Worm (Caenorhabditis elegans) whole organism, L3 larva: ENCODE data around the gene twk-48.

Source experiments
- R02D3.7 ChIP-seq: fragments of 150-350 bp; optimal IDR thresholded peaks from 2 replicates; lab custom pipeline; 2014; ENCODE audit warnings: missing biosample characterization, missing genetic modification characterization
- aly-2 ChIP-seq: fragments of 150-350 bp; optimal IDR thresholded peaks from 2 replicates; lab custom pipeline; 2014; ENCODE audit warnings: missing biosample characterization, missing genetic modification characterization
- ama-1 ChIP-seq: fragments of 150-350 bp; optimal IDR thresholded peaks from 2 replicates; lab custom pipeline; 2018
- ceh-82 ChIP-seq: fragments of 150-350 bp; optimal IDR thresholded peaks from 2 replicates; lab custom pipeline; 2014; ENCODE audit warnings: missing biosample characterization, missing genetic modification characterization
- daf-12 ChIP-seq: fragments of 150-350 bp; optimal IDR thresholded peaks from 2 replicates; lab custom pipeline; 2014; ENCODE audit warnings: missing biosample characterization, missing genetic modification reagents, missing genetic modification characterization
- fkh-10 ChIP-seq: sonication (generic microtip); optimal IDR thresholded peaks from 2 replicates; lab custom pipeline; 2017; ENCODE audit warnings: missing biosample characterization, missing genetic modification reagents, missing genetic modification characterization
- mdl-1 ChIP-seq: fragments of 150-350 bp; optimal IDR thresholded peaks from 2 replicates; lab custom pipeline; 2014; ENCODE audit warnings: missing biosample characterization, missing genetic modification characterization
- nhr-12 ChIP-seq: fragments of 150-350 bp; optimal IDR thresholded peaks from 2 replicates; lab custom pipeline; 2014; ENCODE audit warnings: missing biosample characterization, missing genetic modification characterization
- nhr-237 ChIP-seq: fragments of 150-350 bp; optimal IDR thresholded peaks from 2 replicates; lab custom pipeline; 2014; ENCODE audit warnings: missing biosample characterization, missing genetic modification characterization
- nhr-25 ChIP-seq: sonication (generic microtip); optimal IDR thresholded peaks from 2 replicates; lab custom pipeline; 2017; ENCODE audit warnings: missing biosample characterization, missing genetic modification characterization
- nhr-67 ChIP-seq: fragments of 150-350 bp; optimal IDR thresholded peaks from 2 replicates; lab custom pipeline; 2014; ENCODE audit warnings: missing biosample characterization, missing genetic modification characterization
- unc-62 ChIP-seq: fragments of 150-350 bp; sonication (generic microtip); optimal IDR thresholded peaks from 4 replicates; lab custom pipeline; 2014; ENCODE audit warnings: missing biosample characterization, missing genetic modification reagents, missing genetic modification characterization

- TF ChIP-seq nhr-25 (no peak), mdl-1 (no peak), nhr-237 (tag; lab: Kevin White, UChicago) (no peak), fkh-10 (no peak), nhr-67 (tag; lab: Kevin White, UChicago) (no peak), ama-1 (lab: Kevin White, UChicago) (no peak), ceh-82 (tag; lab: Kevin White, UChicago) (no peak), unc-62 (GFP tag; lab: Kevin White, UChicago) (no peak), aly-2 (tag; lab: Kevin White, UChicago) (no peak), daf-12 (tag; lab: Kevin White, UChicago) (no peak), nhr-12 (tag; lab: Kevin White, UChicago) (no peak), R02D3.7 (tag; lab: Kevin White, UChicago) (no peak)
Measured at ce11 chrIII:9903694-9904292, 43.3 kb downstream of the twk-48 start.
